Worm (Caenorhabditis elegans): Measurements from ENCODE around the gene trmt-10C.2.
A peak's percentile ranks its signal among the peaks of the same experiment; 100 is the strongest.

trmt-10C.2 gene

ce11 chrIII:6344737-6345136, 1.3 kb upstream of the trmt-10C.2 start (continued):
- no peak for TF ChIP-seq lin-1 (GFP tag; IDR thresholded peaks at IDR 0.05)
- no peak for TF ChIP-seq zfp-2 (tag; optimal IDR thresholded peaks at IDR 0.05)
- TF ChIP-seq mdt-29 (GFP tag; IDR thresholded peaks at IDR 0.05): peak; percentile 58; the same call in 1 of the 2 replicates
- peak in 1 of 2 experiments; percentile 78 for TF ChIP-seq mdl-1 (tag; optimal IDR thresholded peaks at IDR 0.05)
- TF ChIP-seq madf-5 (GFP tag; IDR thresholded peaks at IDR 0.05): no peak
- peak; percentile 81 for TF ChIP-seq hmg-1.1 (GFP tag; IDR thresholded peaks at IDR 0.05)
- TF ChIP-seq hif-1 (tag; optimal IDR thresholded peaks at IDR 0.05): peak in 1 of 2 experiments; percentile 57
- TF ChIP-seq madf-9 (GFP tag; conservative IDR thresholded peaks at IDR 0.05): peak; percentile 58; the same call in 1 of the 2 replicates
- peak; percentile 25 for TF ChIP-seq ama-1 (optimal IDR thresholded peaks at IDR 0.05)
- 0 out of 2 replicates have a peak, but pooled peaks have one; percentile 33 for TF ChIP-seq nhr-42 (GFP tag; IDR thresholded peaks at IDR 0.05)
- TF ChIP-seq lin-13 (GFP tag; optimal IDR thresholded peaks at IDR 0.05): peak; percentile 85
- peak; percentile 6 for TF ChIP-seq nhr-48 (tag; optimal IDR thresholded peaks at IDR 0.05)
- TF ChIP-seq Y48G9A.11 (GFP tag; IDR thresholded peaks at IDR 0.05): 0 out of 2 replicates have a peak, but pooled peaks have one; percentile 37
- peak; percentile 71 for TF ChIP-seq nhr-25 (tag; optimal IDR thresholded peaks at IDR 0.05; ENCODE audit: borderline replicate concordance, insufficient read depth)
- TF ChIP-seq ZK546.5 (tag; optimal IDR thresholded peaks at IDR 0.05): peak in 1 of 2 experiments; percentile 14
- TF ChIP-seq F44E2.7 (GFP tag; IDR thresholded peaks at IDR 0.05): no peak
- no peak for TF ChIP-seq zfp-3 (GFP tag; conservative IDR thresholded peaks at IDR 0.05)
- TF ChIP-seq aly-2 (tag; optimal IDR thresholded peaks at IDR 0.05): no peak
- TF ChIP-seq nhr-10 (tag; optimal IDR thresholded peaks at IDR 0.05): peak; percentile 38
- TF ChIP-seq dve-1 (tag; optimal IDR thresholded peaks at IDR 0.05; ENCODE audit: insufficient read depth): peak; percentile 59
- TF ChIP-seq T20F7.1 (GFP tag; optimal IDR thresholded peaks at IDR 0.05): peak; percentile 55
- TF ChIP-seq hlh-11 (tag; optimal IDR thresholded peaks at IDR 0.05): peak; percentile 73
- TF ChIP-seq R02D3.7 (tag; optimal IDR thresholded peaks at IDR 0.05): no peak
- peak; percentile 99 for TF ChIP-seq aha-1 (tag)
- peak; percentile 93 to 98 for TF ChIP-seq lsy-2 (tag; optimal IDR thresholded peaks at IDR 0.05)
- peak; percentile 75 for TF ChIP-seq dpl-1 (GFP tag; optimal IDR thresholded peaks at IDR 0.05)
- TF ChIP-seq jun-1 (tag; optimal IDR thresholded peaks at IDR 0.05): peak; percentile 43
- TF ChIP-seq lin-38 (GFP tag; IDR thresholded peaks at IDR 0.05): peak; percentile 71
- peak; percentile 63 for TF ChIP-seq rbr-2 (tag; optimal IDR thresholded peaks at IDR 0.05)

ce11 chrIII:6348578-6348977, 2.5 kb downstream of the trmt-10C.2 start:
- TF ChIP-seq mdt-29 (GFP tag; IDR thresholded peaks at IDR 0.05): no peak
- peak; percentile 5 for TF ChIP-seq nhr-48 (tag; optimal IDR thresholded peaks at IDR 0.05)
- peak; percentile 16 for TF ChIP-seq mep-1 (tag; optimal IDR thresholded peaks at IDR 0.05)
- no peak for TF ChIP-seq nhr-6 (tag; optimal IDR thresholded peaks at IDR 0.05)
- TF ChIP-seq nhr-102 (tag; optimal IDR thresholded peaks at IDR 0.05): no peak
- no peak for TF ChIP-seq zip-2 (tag; optimal IDR thresholded peaks at IDR 0.05)
- TF ChIP-seq skn-1 (tag; optimal IDR thresholded peaks at IDR 0.05): no peak
- TF ChIP-seq ZK546.5 (tag; optimal IDR thresholded peaks at IDR 0.05): no peak
- TF ChIP-seq aha-1 (tag): peak; percentile 88
- no peak for TF ChIP-seq daf-8 (GFP tag; IDR thresholded peaks at IDR 0.05)
- no peak for TF ChIP-seq unc-130 (GFP tag; optimal IDR thresholded peaks at IDR 0.05)
- TF ChIP-seq fkh-10 (GFP tag; optimal IDR thresholded peaks at IDR 0.05): peak; percentile 69
- peak; percentile 67; the same call in 1 of the 2 replicates for TF ChIP-seq egl-43 (GFP tag; IDR thresholded peaks at IDR 0.05)
- TF ChIP-seq spr-3 (GFP tag; optimal IDR thresholded peaks at IDR 0.05): no peak
- peak; percentile 38 for TF ChIP-seq F37D6.2 (tag; optimal IDR thresholded peaks at IDR 0.05)
- TF ChIP-seq lsy-2 (tag; optimal IDR thresholded peaks at IDR 0.05): peak in 1 of 2 experiments; percentile 66
- no peak for TF ChIP-seq madf-9 (GFP tag; conservative IDR thresholded peaks at IDR 0.05)
- TF ChIP-seq rbr-2 (tag; optimal IDR thresholded peaks at IDR 0.05): peak; percentile 37
- TF ChIP-seq lir-3 (tag; optimal IDR thresholded peaks at IDR 0.05): no peak
- no peak for TF ChIP-seq R02D3.7 (tag; optimal IDR thresholded peaks at IDR 0.05)
- TF ChIP-seq dve-1 (tag; optimal IDR thresholded peaks at IDR 0.05; ENCODE audit: insufficient read depth): no peak
- no peak for TF ChIP-seq nhr-41 (GFP tag; IDR thresholded peaks at IDR 0.05)
- no peak for TF ChIP-seq ztf-7 (tag; optimal IDR thresholded peaks at IDR 0.05)
- TF ChIP-seq unc-62 (GFP tag; optimal IDR thresholded peaks at IDR 0.05 in 1 of 2): peak in 1 of 2 experiments; percentile 45
- no peak for TF ChIP-seq unc-62 (tag; optimal IDR thresholded peaks at IDR 0.05)
- TF ChIP-seq ceh-32 (tag; optimal IDR thresholded peaks at IDR 0.05; ENCODE audit: poor library complexity): no peak
- no peak for TF ChIP-seq F10B5.3 (tag; optimal IDR thresholded peaks at IDR 0.05)
- TF ChIP-seq ceh-28 (tag; optimal IDR thresholded peaks at IDR 0.05): no peak
- peak; percentile 73 for TF ChIP-seq ctbp-1 (GFP tag; IDR thresholded peaks at IDR 0.05)
- peak; percentile 36 for TF ChIP-seq dmd-6 (GFP tag; IDR thresholded peaks at IDR 0.05)

Data from whole organism, L4 larva.